Worm (Caenorhabditis elegans): Measurements from ENCODE around the gene lec-4.

DNA sequence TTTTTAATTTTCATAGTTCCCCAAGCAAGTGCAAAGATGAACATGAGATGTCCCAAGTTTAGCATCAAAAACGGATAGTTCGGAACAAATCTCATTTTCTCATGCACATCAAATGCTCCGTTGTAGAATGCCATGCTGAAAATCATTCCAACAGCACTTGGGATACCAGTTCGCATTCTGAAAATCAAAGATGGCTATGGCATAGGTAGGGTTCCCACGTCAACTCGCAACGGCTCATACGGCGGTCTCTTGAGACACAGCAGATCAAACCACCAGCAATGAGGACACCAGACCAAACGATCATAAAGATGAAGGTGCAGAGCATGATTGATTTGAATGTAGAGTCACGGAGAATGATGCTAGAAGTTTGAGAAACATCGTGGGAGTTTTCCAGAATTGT, 30.0 kb upstream of the lec-4 start:
- TF ChIP-seq skn-1 (tag; optimal IDR thresholded peaks at IDR 0.05) (no peak), nhr-28 (tag; optimal IDR thresholded peaks at IDR 0.05) (no peak), lin-38 (GFP tag; IDR thresholded peaks at IDR 0.05) (no peak), unc-130 (GFP tag; optimal IDR thresholded peaks at IDR 0.05) (no peak), lin-15B (tag; optimal IDR thresholded peaks at IDR 0.05) (no peak), Y75B8A.6 (GFP tag; IDR thresholded peaks at IDR 0.05) (no peak), ztf-11 (tag; optimal IDR thresholded peaks at IDR 0.05) (no peak), egl-27 (tag; optimal IDR thresholded peaks at IDR 0.05) (no peak), nhr-111 (GFP tag; optimal IDR thresholded peaks at IDR 0.05) (no peak), nhr-77 (tag; optimal IDR thresholded peaks at IDR 0.05) (no peak)

Data from whole organism, L4 larva.